Fruit fly (Drosophila melanogaster) whole organism, embryonic: ENCODE measurements around the gene CG2955.

Source experiments
- Abd-B ChIP-seq: fragments of 200-800 bp; sonication (Bioruptor generic); optimal IDR thresholded peaks from 2 replicates; lab custom pipeline; 2018; ENCODE audit warnings: missing biosample characterization, mild to moderate bottlenecking, missing genetic modification characterization, moderate library complexity
- Atf-2 ChIP-seq: fragments of 200-800 bp; sonication (Bioruptor generic); optimal IDR thresholded peaks from 2 replicates; lab custom pipeline; 2016; ENCODE audit warnings: missing biosample characterization, missing genetic modification characterization
- CG1024 ChIP-seq: fragments of 200-800 bp; sonication (Bioruptor generic); IDR thresholded peaks from 2 replicates; pipeline ENCODE4 v1.3.6; 2022; ENCODE audit warnings: missing biosample characterization, missing genetic modification characterization
- CG11085 ChIP-seq: fragments of 200-800 bp; sonication (Bioruptor generic); IDR thresholded peaks from 2 replicates; pipeline ENCODE4 v1.3.6; 2022; ENCODE audit warnings: missing biosample characterization, missing genetic modification characterization
- CG11504 ChIP-seq: fragments of 200-800 bp; sonication (Bioruptor generic); optimal IDR thresholded peaks from 3 replicates; lab custom pipeline; 2019; ENCODE audit warnings: missing biosample characterization, mild to moderate bottlenecking, missing genetic modification characterization, moderate library complexity
- CG1233 ChIP-seq: fragments of 200-800 bp; sonication (Bioruptor generic); optimal IDR thresholded peaks from 4 replicates; lab custom pipeline; 2018; ENCODE audit warnings: missing biosample characterization, mild to moderate bottlenecking, missing genetic modification characterization
- CG14710 ChIP-seq: fragments of 200-800 bp; sonication (Bioruptor generic); optimal IDR thresholded peaks from 3 replicates; lab custom pipeline; 2019; ENCODE audit warnings: missing biosample characterization, mild to moderate bottlenecking, missing genetic modification characterization, moderate library complexity
- CG15514 ChIP-seq: fragments of 200-800 bp; sonication (Bioruptor generic); optimal IDR thresholded peaks from 3 replicates; lab custom pipeline; 2017; ENCODE audit warnings: missing biosample characterization, missing genetic modification characterization, mild to moderate bottlenecking, moderate library complexity, missing genetic modification reagents
- CG1602 ChIP-seq: fragments of 200-800 bp; sonication (Bioruptor generic); optimal IDR thresholded peaks from 3 replicates; lab custom pipeline; 2016; ENCODE audit warnings: missing biosample characterization, missing genetic modification characterization
- CG16779 ChIP-seq: fragments of 200-800 bp; sonication (Bioruptor generic); IDR thresholded peaks from 2 replicates; pipeline ENCODE4 v1.3.6; 2022; ENCODE audit warnings: missing biosample characterization, missing genetic modification characterization
- CG18476 ChIP-seq: fragments of 200-800 bp; sonication (Bioruptor generic); optimal IDR thresholded peaks from 2 replicates; lab custom pipeline; 2016; ENCODE audit warnings: missing biosample characterization, mild to moderate bottlenecking, missing genetic modification characterization
- CG18764 ChIP-seq: fragments of 200-800 bp; sonication (Bioruptor generic); optimal IDR thresholded peaks from 3 replicates; lab custom pipeline; 2016; ENCODE audit warnings: missing biosample characterization, missing genetic modification characterization
- CG2712 ChIP-seq: fragments of 200-800 bp; optimal IDR thresholded peaks from 3 replicates; lab custom pipeline; 2019; ENCODE audit warnings: missing biosample characterization, mild to moderate bottlenecking, missing genetic modification characterization, moderate library complexity
- CG31224 ChIP-seq: fragments of 200-800 bp; sonication (Bioruptor generic); IDR thresholded peaks from 2 replicates; pipeline ENCODE4 v1.3.6; 2022; ENCODE audit warnings: missing biosample characterization, missing genetic modification characterization
- CG33557 ChIP-seq: fragments of 200-800 bp; sonication (Bioruptor generic); optimal IDR thresholded peaks from 2 replicates; lab custom pipeline; 2019; ENCODE audit warnings: missing biosample characterization, mild to moderate bottlenecking, missing genetic modification characterization, moderate library complexity
- CG3847 ChIP-seq: fragments of 200-800 bp; sonication (Bioruptor generic); IDR thresholded peaks from 2 replicates; pipeline ENCODE4 v1.3.6; 2022; ENCODE audit warnings: missing biosample characterization, missing genetic modification characterization
- CG7745 ChIP-seq: fragments of 200-800 bp; sonication (Bioruptor generic); optimal IDR thresholded peaks from 2 replicates; lab custom pipeline; 2018; ENCODE audit warnings: missing biosample characterization, mild to moderate bottlenecking, missing genetic modification characterization, moderate library complexity
- CG9609 ChIP-seq: fragments of 200-800 bp; sonication (Bioruptor generic); optimal IDR thresholded peaks from 3 replicates; lab custom pipeline; 2016; ENCODE audit warnings: missing biosample characterization, missing genetic modification characterization
- CrebB ChIP-seq: fragments of 200-800 bp; sonication (Bioruptor generic); optimal IDR thresholded peaks from 3 replicates; lab custom pipeline; 2018; ENCODE audit warnings: missing biosample characterization, mild to moderate bottlenecking, missing genetic modification characterization
- D ChIP-seq, 2 experiments: fragments of 200-800 bp in 1 of 2; fragments of >200 bp in 1 of 2; sonication (Bioruptor generic) in 1 of 2; optimal IDR thresholded peaks; 2 replicates in 1 of 2; 3 replicates in 1 of 2; lab custom pipeline; 2017; ENCODE audit warnings: mild to moderate bottlenecking in 1 of 2, missing biosample characterization in 1 of 2, missing genetic modification characterization in 1 of 2, missing genetic modification reagents in 1 of 2
- Dp ChIP-seq: fragments of 200-800 bp; sonication (Bioruptor generic); optimal IDR thresholded peaks from 2 replicates; lab custom pipeline; 2018; ENCODE audit warnings: missing biosample characterization, mild to moderate bottlenecking, missing genetic modification characterization, moderate library complexity
- HLH4C ChIP-seq: fragments of 200-800 bp; sonication (Bioruptor generic); IDR thresholded peaks from 3 replicates; pipeline ENCODE4 v1.3.6; 2022; ENCODE audit warnings: missing biosample characterization, missing genetic modification characterization; ENCODE audit not compliant: partially characterized antibody
- Hr51 ChIP-seq, 2 experiments: fragments of 200-800 bp; sonication (Bioruptor generic); optimal IDR thresholded peaks; 2 replicates in 1 of 2; 3 replicates in 1 of 2; lab custom pipeline; 2016 to 2018; ENCODE audit warnings: missing biosample characterization in 2 of 2, missing genetic modification characterization in 2 of 2, mild to moderate bottlenecking in 1 of 2, moderate library complexity in 1 of 2
- Hr78 ChIP-seq, 2 experiments: fragments of 200-800 bp in 1 of 2; fragments of >200 bp in 1 of 2; sonication (Bioruptor generic) in 1 of 2; optimal IDR thresholded peaks; 2 replicates each; lab custom pipeline; 2017 to 2019; ENCODE audit warnings: missing biosample characterization in 2 of 2, missing genetic modification characterization in 2 of 2, mild to moderate bottlenecking in 1 of 2, moderate library complexity in 1 of 2
- Lim3 ChIP-seq: fragments of 200-800 bp; sonication (Bioruptor generic); IDR thresholded peaks from 2 replicates; pipeline ENCODE4 v1.3.6; 2022; ENCODE audit warnings: missing biosample characterization, missing genetic modification characterization
- Lpt ChIP-seq: fragments of >200 bp; optimal IDR thresholded peaks from 2 replicates; lab custom pipeline; 2018; ENCODE audit warnings: missing biosample characterization, missing genetic modification characterization
- Neu2 ChIP-seq: fragments of 200-800 bp; sonication (Bioruptor generic); optimal IDR thresholded peaks from 3 replicates; lab custom pipeline; 2016; ENCODE audit warnings: missing biosample characterization, missing genetic modification characterization, borderline replicate concordance
- Nf-YC ChIP-seq: fragments of 200-800 bp; optimal IDR thresholded peaks from 3 replicates; lab custom pipeline; 2019; ENCODE audit warnings: missing biosample characterization, mild to moderate bottlenecking, missing genetic modification characterization, moderate library complexity
- Sox102F ChIP-seq: fragments of 200-800 bp; sonication (Bioruptor generic); optimal IDR thresholded peaks from 2 replicates; lab custom pipeline; 2018; ENCODE audit warnings: missing biosample characterization, mild to moderate bottlenecking, missing genetic modification characterization, moderate library complexity
- Vsx1 ChIP-seq: fragments of 200-800 bp; sonication (Bioruptor generic); optimal IDR thresholded peaks from 2 replicates; lab custom pipeline; 2017; ENCODE audit warnings: missing biosample characterization, mild to moderate bottlenecking, missing genetic modification characterization, missing genetic modification reagents
- bowl ChIP-seq: fragments of 200-800 bp; sonication (Bioruptor generic); IDR thresholded peaks from 2 replicates; pipeline ENCODE4 v1.3.6; 2022; ENCODE audit warnings: missing biosample characterization, missing genetic modification characterization
- bsh ChIP-seq, 2 experiments: fragments of 200-800 bp; sonication (Bioruptor generic); optimal IDR thresholded peaks; 2 replicates each; lab custom pipeline; 2017 to 2018; ENCODE audit warnings: mild to moderate bottlenecking in 2 of 2, missing biosample characterization in 2 of 2, missing genetic modification characterization in 2 of 2, moderate library complexity in 1 of 2
- btn ChIP-seq: fragments of 200-800 bp; sonication (Bioruptor generic); optimal IDR thresholded peaks from 2 replicates; lab custom pipeline; 2016; ENCODE audit warnings: missing biosample characterization, missing genetic modification characterization
- dan ChIP-seq: fragments of 200-800 bp; sonication (Bioruptor generic); IDR thresholded peaks from 2 replicates; pipeline ENCODE4 v1.3.6; 2022; ENCODE audit warnings: missing biosample characterization, missing genetic modification characterization
- fd64A ChIP-seq: fragments of 200-800 bp; sonication (Bioruptor generic); optimal IDR thresholded peaks from 3 replicates; lab custom pipeline; 2018; ENCODE audit warnings: missing biosample characterization, mild to moderate bottlenecking, missing genetic modification characterization
- gfzf ChIP-seq: fragments of 200-800 bp; sonication (Bioruptor generic); optimal IDR thresholded peaks from 2 replicates; lab custom pipeline; 2016; ENCODE audit warnings: missing biosample characterization, mild to moderate bottlenecking, missing genetic modification characterization, moderate library complexity
- h ChIP-seq: fragments of >200 bp; optimal IDR thresholded peaks from 2 replicates; lab custom pipeline; 2017
- jigr1 ChIP-seq: fragments of 200-800 bp; sonication (Bioruptor generic); IDR thresholded peaks from 3 replicates; pipeline ENCODE4 v1.3.6; 2022; ENCODE audit warnings: missing biosample characterization, missing genetic modification characterization
- lilli ChIP-seq: fragments of 200-800 bp; sonication (Bioruptor generic); optimal IDR thresholded peaks from 3 replicates; lab custom pipeline; 2016; ENCODE audit warnings: missing biosample characterization, missing genetic modification characterization
- luna ChIP-seq: fragments of 200-800 bp; sonication (Bioruptor generic); optimal IDR thresholded peaks from 2 replicates; lab custom pipeline; 2016; ENCODE audit warnings: missing biosample characterization, missing genetic modification characterization
- mld ChIP-seq: fragments of 200-800 bp; sonication (Bioruptor generic); IDR thresholded peaks from 3 replicates; pipeline ENCODE4 v1.3.6; 2022; ENCODE audit warnings: missing biosample characterization, missing genetic modification characterization; ENCODE audit not compliant: partially characterized antibody
- nom ChIP-seq: fragments of 200-800 bp; sonication (Bioruptor generic); optimal IDR thresholded peaks from 2 replicates; lab custom pipeline; 2017; ENCODE audit warnings: missing biosample characterization, missing genetic modification characterization, mild to moderate bottlenecking, moderate library complexity, missing genetic modification reagents
- pum ChIP-seq: fragments of 200-800 bp; sonication (Bioruptor generic); optimal IDR thresholded peaks from 2 replicates; lab custom pipeline; 2016; ENCODE audit warnings: missing biosample characterization, missing genetic modification characterization
- salm ChIP-seq: fragments of 200-800 bp; sonication (Bioruptor generic); optimal IDR thresholded peaks from 2 replicates; lab custom pipeline; 2018; ENCODE audit warnings: missing biosample characterization, mild to moderate bottlenecking, missing genetic modification characterization
- sd ChIP-seq: fragments of 200-800 bp; sonication (Bioruptor generic); optimal IDR thresholded peaks from 3 replicates; lab custom pipeline; 2018; ENCODE audit warnings: missing biosample characterization, mild to moderate bottlenecking, missing genetic modification characterization, moderate library complexity
- sisA ChIP-seq: fragments of 200-800 bp; sonication (Bioruptor generic); IDR thresholded peaks from 2 replicates; pipeline ENCODE4 v1.3.6; 2022; ENCODE audit warnings: missing biosample characterization, missing genetic modification characterization
- ssp ChIP-seq: fragments of 200-800 bp; sonication (Bioruptor generic); IDR thresholded peaks from 2 replicates; pipeline ENCODE4 v1.3.6; 2022; ENCODE audit warnings: missing biosample characterization, missing genetic modification characterization
- vnd ChIP-seq: fragments of 200-800 bp; sonication (Bioruptor generic); IDR thresholded peaks from 3 replicates; pipeline ENCODE4 v1.3.6; 2022; ENCODE audit warnings: missing biosample characterization, missing genetic modification characterization; ENCODE audit not compliant: partially characterized antibody
- wek ChIP-seq: fragments of 200-800 bp; sonication (Bioruptor generic); optimal IDR thresholded peaks from 3 replicates; lab custom pipeline; 2018; ENCODE audit warnings: missing biosample characterization, mild to moderate bottlenecking, missing genetic modification characterization, moderate library complexity

CG2955 gene

dm6 chr2L:4185269-4186024 is 36.4 kb downstream of the CG2955 start (continued):
- TF ChIP-seq wek (GFP tag; lab: Kevin White, UChicago) (no peak), Abd-B (GFP tag; lab: Kevin White, UChicago) (peak; percentile 11), Vsx1 (GFP tag; lab: Kevin White, UChicago) (no peak), Nf-YC (tag; lab: Kevin White, UChicago) (no peak), CG9609 (GFP tag; lab: Kevin White, UChicago) (no peak), CG11504 (tag; lab: Kevin White, UChicago) (no peak), CG16779 (GFP tag; lab: Robert Waterston, UW) (no peak), Sox102F (GFP tag; lab: Kevin White, UChicago) (peak; percentile 29), CG33557 (GFP tag; lab: Kevin White, UChicago) (no peak), CG7745 (tag; lab: Kevin White, UChicago) (no peak), sisA (no peak), vnd (GFP tag; lab: Robert Waterston, UW) (no peak), salm (tag; lab: Kevin White, UChicago) (no peak), Atf-2 (no peak), CG1602 (no peak), Hr78 (GFP tag; optimal IDR thresholded peaks at IDR 0.05; lab: Kevin White, UChicago) (no peak), ssp (no peak), CG15514 (GFP tag; lab: Kevin White, UChicago) (no peak), Lim3 (GFP tag; lab: Robert Waterston, UW) (no peak), Neu2 (GFP tag; lab: Kevin White, UChicago) (no peak), luna (GFP tag; lab: Kevin White, UChicago) (no peak), CG2712 (tag; lab: Kevin White, UChicago) (peak; percentile 36), CG1233 (GFP tag; lab: Kevin White, UChicago) (no peak), btn (no peak), nom (GFP tag; lab: Kevin White, UChicago) (no peak), gfzf (GFP tag; lab: Kevin White, UChicago) (no peak), CG18476 (GFP tag; lab: Kevin White, UChicago) (no peak), Lpt (GFP tag; lab: Kevin White, UChicago) (no peak), bowl (GFP tag; lab: Robert Waterston, UW) (no peak), bsh (GFP tag; optimal IDR thresholded peaks at IDR 0.05; lab: Kevin White, UChicago) (peak in 1 of 2 experiments; percentile 20), jigr1 (GFP tag; lab: Robert Waterston, UW) (no peak), CG14710 (tag; lab: Kevin White, UChicago) (peak; percentile 17), mld (GFP tag; lab: Robert Waterston, UW) (no peak), pum (no peak), sd (tag; lab: Kevin White, UChicago) (no peak), Dp (GFP tag; lab: Kevin White, UChicago) (no peak), CG11085 (no peak), CG18764 (GFP tag; lab: Kevin White, UChicago) (no peak), D (optimal IDR thresholded peaks at IDR 0.05; lab: Kevin White, UChicago) (no peak), D (GFP tag; optimal IDR thresholded peaks at IDR 0.05; lab: Kevin White, UChicago) (no peak), CG31224 (GFP tag; lab: Robert Waterston, UW) (no peak), HLH4C (GFP tag; lab: Robert Waterston, UW) (no peak), CG3847 (GFP tag; lab: Robert Waterston, UW) (no peak), CrebB (tag; lab: Kevin White, UChicago) (no peak), h (lab: Kevin White, UChicago) (no peak), dan (GFP tag; lab: Robert Waterston, UW) (no peak), fd64A (GFP tag; lab: Kevin White, UChicago) (no peak), Hr51 (GFP tag; optimal IDR thresholded peaks at IDR 0.05; lab: Kevin White, UChicago) (no peak), CG1024 (GFP tag; lab: Robert Waterston, UW) (no peak), lilli (GFP tag; lab: Kevin White, UChicago) (no peak)
